Worm (Caenorhabditis elegans) whole organism, L4 larva: ENCODE data around the gene mnk-1.

Source experiments
- R02D3.7 ChIP-seq: fragments of 150-350 bp; sonication (generic microtip); optimal IDR thresholded peaks from 3 replicates; lab custom pipeline; 2014; ENCODE audit warnings: missing biosample characterization, missing genetic modification characterization
- attf-4 ChIP-seq: sonication (generic microtip); optimal IDR thresholded peaks from 3 replicates; lab custom pipeline; 2017; ENCODE audit warnings: missing biosample characterization, missing genetic modification characterization
- ces-1 ChIP-seq: fragments of 150-350 bp; sonication (generic microtip); optimal IDR thresholded peaks from 4 replicates; lab custom pipeline; 2014; ENCODE audit warnings: missing biosample characterization, missing genetic modification reagents, missing genetic modification characterization
- daf-8 ChIP-seq: fragments of 200-800 bp; sonication (Bioruptor generic); IDR thresholded peaks from 2 replicates; pipeline ENCODE4 v1.3.6; 2022; ENCODE audit warnings: missing genetic modification characterization, missing compliant biosample characterization
- dmd-8 ChIP-seq: fragments of 200-800 bp; sonication (Bioruptor generic); IDR thresholded peaks from 2 replicates; pipeline ENCODE4 v1.3.6; 2022; ENCODE audit warnings: missing genetic modification characterization, missing compliant biosample characterization
- dpl-1 ChIP-seq: fragments of 150-350 bp; optimal IDR thresholded peaks from 2 replicates; lab custom pipeline; 2014; ENCODE audit warnings: missing biosample characterization, missing genetic modification reagents, missing genetic modification characterization
- fkh-10 ChIP-seq: fragments of 150-350 bp; optimal IDR thresholded peaks from 2 replicates; lab custom pipeline; 2014; ENCODE audit warnings: missing biosample characterization, missing genetic modification reagents, missing genetic modification characterization
- jun-1 ChIP-seq: fragments of 150-350 bp; optimal IDR thresholded peaks from 2 replicates; lab custom pipeline; 2014; ENCODE audit warnings: missing biosample characterization, missing genetic modification reagents, missing genetic modification characterization
- mdl-1 ChIP-seq, 2 experiments: fragments of 150-350 bp in 1 of 2; sonication (generic microtip) in 1 of 2; optimal IDR thresholded peaks; 2 replicates each; lab custom pipeline; 2014 to 2017; ENCODE audit warnings: missing biosample characterization in 2 of 2, missing genetic modification characterization in 2 of 2
- zfp-3 ChIP-seq: fragments of 200-800 bp; sonication (Bioruptor generic); conservative IDR thresholded peaks from 2 replicates; pipeline ENCODE4 v1.3.6; 2022; ENCODE audit warnings: missing genetic modification reagents, missing genetic modification characterization, missing compliant biosample characterization
- ztf-11 ChIP-seq: fragments of 150-350 bp; optimal IDR thresholded peaks from 2 replicates; lab custom pipeline; 2014; ENCODE audit warnings: missing biosample characterization, missing genetic modification characterization

DNA sequence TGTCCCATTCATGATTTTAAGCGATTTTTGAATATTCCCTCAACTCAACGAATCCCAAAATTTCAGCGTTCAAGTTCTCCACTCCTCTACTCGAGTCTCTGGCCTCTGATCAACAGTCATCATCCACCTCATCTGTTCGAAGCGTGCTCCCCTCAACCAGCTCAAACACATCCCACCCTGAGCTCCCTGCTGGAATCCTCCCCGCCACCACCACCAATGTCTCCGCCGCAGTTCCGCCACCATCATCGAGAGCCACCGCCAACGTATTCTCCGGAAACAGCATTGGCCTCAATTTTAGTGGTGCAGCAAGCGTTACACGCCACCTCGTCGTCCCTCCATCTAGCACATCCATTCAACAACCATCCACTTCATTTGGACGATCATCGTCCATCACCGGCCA lies 23.2 kb downstream of the mnk-1 start:
- no peak for TF ChIP-seq ces-1 (GFP tag; lab: Kevin White, UChicago)
- no peak for TF ChIP-seq attf-4
- TF ChIP-seq jun-1: no peak
- TF ChIP-seq ztf-11 (tag; lab: Kevin White, UChicago): no peak
- TF ChIP-seq fkh-10: no peak
- TF ChIP-seq dpl-1 (GFP tag; lab: Kevin White, UChicago): no peak
- no peak for TF ChIP-seq zfp-3 (GFP tag; lab: Robert Waterston, UW)
- TF ChIP-seq R02D3.7: no peak
- no peak for TF ChIP-seq mdl-1 (tag; optimal IDR thresholded peaks at IDR 0.05; lab: Kevin White, UChicago)
- TF ChIP-seq daf-8 (GFP tag; lab: Robert Waterston, UW): no peak
- no peak for TF ChIP-seq dmd-8
